5 worm cellular contexts compared by ENCODE assay signal in the genomic region with DNA sequence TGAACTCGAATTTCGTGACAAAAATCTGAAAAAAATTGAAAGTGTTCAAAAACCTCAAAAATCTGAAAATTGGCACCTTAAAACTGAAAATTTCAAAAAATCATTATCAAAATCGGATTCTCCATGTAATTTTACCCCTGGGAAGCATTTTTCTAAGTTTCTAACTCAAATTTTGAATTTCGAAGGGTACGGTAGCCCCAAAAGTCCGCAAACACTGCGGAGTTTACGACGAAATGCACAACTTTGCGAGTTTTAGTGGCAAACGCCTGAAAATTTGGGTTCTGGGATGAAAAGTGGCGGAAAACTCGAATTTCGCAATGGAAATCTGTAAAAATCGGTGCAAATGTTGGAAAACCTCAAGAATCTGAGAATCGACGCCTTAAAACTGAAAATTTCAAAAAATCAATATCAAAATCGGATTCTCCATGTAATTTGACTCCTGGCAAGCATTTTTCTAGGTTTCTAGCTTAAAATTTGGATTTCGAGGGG.
TF ChIP-seq lines count a peak whose summit lies in the region.

No protein-coding gene starts in this region.

TF ChIP-seq in whole organism, L1 larva, 84 proteins besides CTCF, POLR2A, EP300 and RAD21:
- peak; percentile 27 for TF ChIP-seq lin-13 (GFP tag; optimal IDR thresholded peaks at IDR 0.05; lab: Kevin White, UChicago)
- no peak for TF ChIP-seq efl-1 (optimal IDR thresholded peaks at IDR 0.05; lab: Kevin White, UChicago)
- peak in 1 of 2 experiments; percentile 91 for TF ChIP-seq efl-1 (GFP tag; optimal IDR thresholded peaks at IDR 0.05 in 1 of 2; lab: Kevin White, UChicago)
- TF ChIP-seq sptf-1 (tag; optimal IDR thresholded peaks at IDR 0.05; lab: Kevin White, UChicago), result no peak

TF ChIP-seq in whole organism, L2 larva, 48 proteins besides CTCF, POLR2A, EP300 and RAD21:
- TF ChIP-seq lin-13 (GFP tag; optimal IDR thresholded peaks at IDR 0.05; lab: Kevin White, UChicago) (peak; percentile 6), Y55F3AM.14 (GFP tag; optimal IDR thresholded peaks at IDR 0.05; lab: Kevin White, UChicago) (no peak), ceh-16 (tag; optimal IDR thresholded peaks at IDR 0.05; lab: Kevin White, UChicago) (no peak), lsy-2 (tag; optimal IDR thresholded peaks at IDR 0.05; lab: Kevin White, UChicago) (peak in 1 of 2 experiments; percentile 61)

TF ChIP-seq in whole organism, L4 larva, 104 proteins besides CTCF, POLR2A, EP300 and RAD21:
- TF ChIP-seq ZK546.5 (tag; optimal IDR thresholded peaks at IDR 0.05; lab: Kevin White, UChicago), result no peak
- TF ChIP-seq lin-13 (GFP tag; optimal IDR thresholded peaks at IDR 0.05; lab: Kevin White, UChicago), result peak; percentile 64
- peak in 1 of 2 experiments; percentile 45 for TF ChIP-seq lsy-2 (tag; optimal IDR thresholded peaks at IDR 0.05; lab: Kevin White, UChicago)

TF ChIP-seq in whole organism, mixed stage, embryonic, 35 proteins besides CTCF, POLR2A, EP300 and RAD21:
- TF ChIP-seq lin-13 (tag; optimal IDR thresholded peaks at IDR 0.05; lab: Kevin White, UChicago) (peak; percentile 9), ztf-11 (tag; optimal IDR thresholded peaks at IDR 0.05; lab: Kevin White, UChicago) (no peak), unc-120 (tag; optimal IDR thresholded peaks at IDR 0.05; lab: Kevin White, UChicago; ENCODE audit: poor library complexity, severe bottlenecking) (no peak), lsy-2 (tag; optimal IDR thresholded peaks at IDR 0.05; lab: Kevin White, UChicago) (peak; percentile 53), hlh-1 (tag; optimal IDR thresholded peaks at IDR 0.05; lab: Kevin White, UChicago) (no peak), snpc-4 (tag; optimal IDR thresholded peaks at IDR 0.05; lab: Kevin White, UChicago) (no peak), M03D4.4 (tag; optimal IDR thresholded peaks at IDR 0.05; lab: Kevin White, UChicago) (no peak), cnd-1 (tag; optimal IDR thresholded peaks at IDR 0.05; lab: Kevin White, UChicago) (no peak), tbx-8 (GFP tag; optimal IDR thresholded peaks at IDR 0.05; lab: Kevin White, UChicago) (no peak)

TF ChIP-seq in whole organism, young adult, 124 proteins besides CTCF, POLR2A, EP300 and RAD21:
- TF ChIP-seq lsl-1 (GFP tag; optimal IDR thresholded peaks at IDR 0.05; lab: Kevin White, UChicago) (peak; percentile 26), hrde-1 (tag; optimal IDR thresholded peaks at IDR 0.05; lab: Kevin White, UChicago; ENCODE audit: borderline replicate concordance) (no peak), ceh-27 (GFP tag; optimal IDR thresholded peaks at IDR 0.05; lab: Kevin White, UChicago) (no peak)
